Worm (Caenorhabditis elegans) whole organism, L4 larva: Measurements from ENCODE around the gene F41G3.3.

Source experiments
- D1046.2 ChIP-seq: fragments of 200-800 bp; sonication (Bioruptor generic); IDR thresholded peaks from 2 replicates; pipeline ENCODE4 v1.3.6; 2022; ENCODE audit warnings: missing genetic modification characterization, missing compliant biosample characterization
- ZK546.5 ChIP-seq, 2 experiments: sonication (generic microtip); optimal IDR thresholded peaks; 2 replicates each; lab custom pipeline; 2017; ENCODE audit warnings: missing biosample characterization in 2 of 2, missing genetic modification characterization in 2 of 2
- ama-1 ChIP-seq: fragments of 150-350 bp; optimal IDR thresholded peaks from 2 replicates; lab custom pipeline; 2014; ENCODE audit warnings: inconsistent platforms, mixed read lengths
- daf-19 ChIP-seq: fragments of 200-800 bp; sonication (Bioruptor generic); conservative IDR thresholded peaks from 2 replicates; pipeline ENCODE4 v1.3.6; 2022; ENCODE audit warnings: missing genetic modification characterization, missing compliant biosample characterization
- nhr-237 ChIP-seq: sonication (generic microtip); optimal IDR thresholded peaks from 2 replicates; lab custom pipeline; 2017; ENCODE audit warnings: missing biosample characterization, missing genetic modification characterization
- rbr-2 ChIP-seq: sonication (generic microtip); optimal IDR thresholded peaks from 2 replicates; lab custom pipeline; 2016; ENCODE audit warnings: missing genotype, missing genetic modification characterization, missing compliant biosample characterization

DNA sequence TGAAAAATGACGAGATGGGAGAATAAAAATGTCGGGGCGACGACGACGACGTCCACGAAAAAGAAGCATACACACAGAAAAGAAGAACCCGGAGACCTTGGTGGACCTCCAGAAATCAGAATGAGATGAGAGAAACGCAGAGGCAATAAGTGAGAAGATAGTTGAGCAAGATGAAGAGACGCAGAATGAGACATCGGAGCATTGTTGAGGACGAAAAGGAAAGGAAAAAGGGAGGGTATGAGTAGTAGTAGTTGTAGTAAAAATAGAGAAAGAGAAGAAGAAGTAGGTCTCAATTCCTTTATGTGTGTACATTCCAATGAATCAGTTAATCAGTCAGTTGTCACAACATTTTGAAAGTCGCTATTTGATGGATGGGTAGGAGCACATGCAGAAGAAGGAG, 27.0 kb upstream of the F41G3.3 start, which contains the start of gene T14B4.8:
- TF ChIP-seq daf-19 (GFP tag; lab: Robert Waterston, UW) (no peak), nhr-237 (tag; lab: Kevin White, UChicago) (no peak), D1046.2 (GFP tag; lab: Robert Waterston, UW) (no peak), ZK546.5 (tag; optimal IDR thresholded peaks at IDR 0.05; lab: Kevin White, UChicago) (no peak), ama-1 (lab: Kevin White, UChicago) (no peak), rbr-2 (tag; lab: Kevin White, UChicago) (no peak)
